Fruit fly (Drosophila melanogaster) whole organism, adult: ENCODE measurements around the gene CG9953.

Experiments
- CG33017 ChIP-seq: fragments of 200-800 bp; sonication (Bioruptor generic); optimal IDR thresholded peaks from 2 replicates; lab custom pipeline; 2018; ENCODE audit warnings: missing biosample characterization, mild to moderate bottlenecking, missing genetic modification characterization, moderate library complexity
- CG7045 ChIP-seq: fragments of 200-800 bp; sonication (Bioruptor generic); optimal IDR thresholded peaks from 2 replicates; lab custom pipeline; 2017; ENCODE audit warnings: missing biosample characterization, mild to moderate bottlenecking, missing genetic modification characterization
- Crg-1 ChIP-seq: fragments of 200-800 bp; sonication (Bioruptor generic); optimal IDR thresholded peaks from 2 replicates; lab custom pipeline; 2016; ENCODE audit warnings: missing biosample characterization, missing genetic modification characterization

dm6 chr3L:6998692-6999091, 29.2 kb downstream of the CG9953 start, which contains the start of gene Mp:
- TF ChIP-seq CG33017 (tag; lab: Kevin White, UChicago) (no peak), CG7045 (GFP tag; lab: Kevin White, UChicago) (no peak), Crg-1 (GFP tag; lab: Kevin White, UChicago) (no peak)
